Worm (Caenorhabditis elegans): ENCODE results near the gene K01A6.4.

DNA sequence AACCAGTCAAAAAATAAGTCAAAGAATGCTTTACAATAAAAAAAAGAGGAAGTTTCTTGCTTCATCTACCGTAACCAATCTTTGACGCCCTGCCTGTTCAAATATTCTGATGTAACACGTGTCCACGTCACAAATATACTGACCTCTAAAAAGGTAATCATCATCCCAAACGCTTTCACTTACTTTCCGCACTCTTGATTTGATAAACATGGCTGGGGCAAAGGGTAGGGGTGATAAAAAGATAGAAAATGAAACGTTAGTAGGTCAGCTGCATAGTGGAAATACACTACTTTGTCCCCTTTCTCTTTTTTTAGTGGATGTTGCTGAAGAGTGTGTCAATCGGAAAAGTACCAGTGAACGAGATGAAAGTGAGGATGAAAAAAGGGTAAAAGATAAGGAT, 40.0 kb downstream of the K01A6.4 start:
- TF ChIP-seq W03F9.2 (tag; optimal IDR thresholded peaks at IDR 0.05) (no peak), dao-5 (tag; optimal IDR thresholded peaks at IDR 0.05) (no peak)
